Worm (Caenorhabditis elegans) whole organism, L4 larva: Measurements from ENCODE around the gene bbs-5.

ENCODE experiments used
- aha-1 ChIP-seq: fragments of 150-350 bp; peaks from one replicate; lab custom pipeline; 2014; ENCODE audit warnings: missing biosample characterization, missing genetic modification characterization
- ces-1 ChIP-seq: fragments of 150-350 bp; sonication (generic microtip); optimal IDR thresholded peaks from 4 replicates; lab custom pipeline; 2014; ENCODE audit warnings: missing biosample characterization, missing genetic modification reagents, missing genetic modification characterization
- egl-27 ChIP-seq: sonication (generic microtip); optimal IDR thresholded peaks from 3 replicates; lab custom pipeline; 2017; ENCODE audit warnings: missing biosample characterization, missing genetic modification reagents, missing genetic modification characterization
- lin-38 ChIP-seq: fragments of 200-800 bp; sonication (Bioruptor generic); IDR thresholded peaks from 2 replicates; pipeline ENCODE4 v1.3.6; 2022; ENCODE audit warnings: missing genetic modification reagents, missing genetic modification characterization, missing compliant biosample characterization
- lir-3 ChIP-seq: sonication (generic microtip); optimal IDR thresholded peaks from 2 replicates; lab custom pipeline; 2016; ENCODE audit warnings: mild to moderate bottlenecking, missing genetic modification characterization, missing compliant biosample characterization
- nhr-41 ChIP-seq: fragments of 200-800 bp; sonication (Bioruptor generic); IDR thresholded peaks from 2 replicates; pipeline ENCODE4 v1.3.6; 2022; ENCODE audit warnings: missing genetic modification reagents, missing genetic modification characterization, missing compliant biosample characterization
- nhr-76 ChIP-seq: fragments of 150-350 bp; optimal IDR thresholded peaks from 2 replicates; lab custom pipeline; 2014; ENCODE audit warnings: missing biosample characterization, missing genetic modification characterization
- nhr-77 ChIP-seq: fragments of 150-350 bp; optimal IDR thresholded peaks from 2 replicates; lab custom pipeline; 2014; ENCODE audit warnings: missing biosample characterization, missing genetic modification characterization
- pha-4 ChIP-seq, 2 experiments: fragments of 150-350 bp in 1 of 2; fragments of 200-800 bp in 1 of 2; sonication (Bioruptor generic) in 1 of 2; IDR thresholded peaks in 1 of 2; optimal IDR thresholded peaks in 1 of 2; 2 replicates each; pipeline versions ENCODE4 v1.3.6 to Lab custom; 2014 to 2022; ENCODE audit warnings: missing genetic modification characterization in 2 of 2, missing genetic modification reagents in 2 of 2, missing biosample characterization in 1 of 2, missing compliant biosample characterization in 1 of 2
- saeg-2 ChIP-seq: fragments of 200-800 bp; sonication (Bioruptor generic); IDR thresholded peaks from 2 replicates; pipeline ENCODE4 v1.3.6; 2022; ENCODE audit warnings: missing genetic modification reagents, missing genetic modification characterization, missing compliant biosample characterization
- sdz-12 ChIP-seq: fragments of 200-800 bp; sonication (Bioruptor generic); optimal IDR thresholded peaks from 2 replicates; lab custom pipeline; 2018; ENCODE audit warnings: mild to moderate bottlenecking, missing genetic modification characterization, missing compliant biosample characterization
- zfp-3 ChIP-seq: fragments of 200-800 bp; sonication (Bioruptor generic); conservative IDR thresholded peaks from 2 replicates; pipeline ENCODE4 v1.3.6; 2022; ENCODE audit warnings: missing genetic modification reagents, missing genetic modification characterization, missing compliant biosample characterization

DNA sequence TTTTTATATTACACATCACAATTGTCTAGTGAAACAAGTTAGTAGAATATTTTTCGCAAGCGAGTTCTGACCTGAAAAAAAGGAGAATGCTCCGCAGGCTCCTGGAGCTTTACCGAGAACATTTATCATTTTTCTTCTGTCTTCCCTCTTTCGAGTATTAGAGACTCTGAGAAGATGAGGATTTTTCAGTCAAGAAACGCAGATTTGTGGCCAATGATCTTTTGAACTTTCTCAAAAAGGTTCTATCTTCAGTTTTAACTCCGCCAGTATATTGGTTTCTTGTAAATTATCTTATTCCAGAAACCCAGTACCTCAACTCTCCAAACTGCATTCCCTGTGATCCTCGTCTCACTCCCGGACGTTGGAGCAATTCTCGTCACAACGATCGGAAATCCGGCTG, 24.0 kb upstream of the bbs-5 start, which contains the start of gene K10G9.2:
- no peak for TF ChIP-seq zfp-3 (GFP tag; lab: Robert Waterston, UW)
- no peak for TF ChIP-seq sdz-12 (GFP tag; lab: Kevin White, UChicago)
- no peak for TF ChIP-seq saeg-2 (GFP tag; lab: Robert Waterston, UW)
- TF ChIP-seq pha-4 (GFP tag; IDR thresholded peaks at IDR 0.05; lab: Robert Waterston, UW), result no peak
- no peak for TF ChIP-seq pha-4 (tag; optimal IDR thresholded peaks at IDR 0.05; lab: Kevin White, UChicago)
- no peak for TF ChIP-seq egl-27 (tag; lab: Kevin White, UChicago)
- no peak for TF ChIP-seq ces-1 (GFP tag; lab: Kevin White, UChicago)
- no peak for TF ChIP-seq nhr-41
- TF ChIP-seq nhr-77 (tag; lab: Kevin White, UChicago), result no peak
- TF ChIP-seq lin-38 (GFP tag; lab: Robert Waterston, UW), result no peak
- TF ChIP-seq nhr-76 (tag; lab: Kevin White, UChicago), result no peak
- no peak for TF ChIP-seq lir-3 (tag; lab: Kevin White, UChicago)
- TF ChIP-seq aha-1 (tag; lab: Kevin White, UChicago), result no peak
